Worm (Caenorhabditis elegans) whole organism, L1 larva: ENCODE measurements around the gene D1046.18.

Source experiments
- alr-1 ChIP-seq: fragments of 200-800 bp; sonication (Bioruptor generic); optimal IDR thresholded peaks from 2 replicates; lab custom pipeline; 2018; ENCODE audit warnings: borderline replicate concordance, mild to moderate bottlenecking, missing genetic modification characterization, missing compliant biosample characterization
- ama-1 ChIP-seq: fragments of 150-350 bp; optimal IDR thresholded peaks from 2 replicates; lab custom pipeline; 2014
- lin-35 ChIP-seq, 2 experiments: fragments of 150-350 bp; optimal IDR thresholded peaks; 2 replicates each; lab custom pipeline; 2014; ENCODE audit warnings: missing biosample characterization in 2 of 2, missing genetic modification characterization in 2 of 2, missing genetic modification reagents in 2 of 2
- mdl-1 ChIP-seq, 2 experiments: fragments of 150-350 bp; optimal IDR thresholded peaks; 2 replicates each; lab custom pipeline; 2014 to 2017; ENCODE audit warnings: missing biosample characterization in 2 of 2, missing genetic modification characterization in 2 of 2, inconsistent platforms in 1 of 2
- nhr-11 ChIP-seq: fragments of 150-350 bp; optimal IDR thresholded peaks from 2 replicates; lab custom pipeline; 2014; ENCODE audit warnings: missing biosample characterization, missing genetic modification characterization
- nhr-76 ChIP-seq: sonication (generic microtip); optimal IDR thresholded peaks from 2 replicates; lab custom pipeline; 2017; ENCODE audit warnings: missing biosample characterization, missing genetic modification characterization
- nhr-77 ChIP-seq: fragments of 150-350 bp; optimal IDR thresholded peaks from 2 replicates; lab custom pipeline; 2014; ENCODE audit warnings: missing biosample characterization, missing genetic modification characterization
- nhr-84 ChIP-seq: sonication (generic microtip); optimal IDR thresholded peaks from 2 replicates; lab custom pipeline; 2017; ENCODE audit warnings: missing biosample characterization, missing genetic modification characterization
- unc-130 ChIP-seq: fragments of 150-350 bp; optimal IDR thresholded peaks from 2 replicates; lab custom pipeline; 2017; ENCODE audit warnings: missing biosample characterization, missing genetic modification characterization, inconsistent platforms
- ztf-4 ChIP-seq: fragments of 150-350 bp; optimal IDR thresholded peaks from 2 replicates; lab custom pipeline; 2014; ENCODE audit warnings: missing biosample characterization, missing genetic modification characterization

DNA sequence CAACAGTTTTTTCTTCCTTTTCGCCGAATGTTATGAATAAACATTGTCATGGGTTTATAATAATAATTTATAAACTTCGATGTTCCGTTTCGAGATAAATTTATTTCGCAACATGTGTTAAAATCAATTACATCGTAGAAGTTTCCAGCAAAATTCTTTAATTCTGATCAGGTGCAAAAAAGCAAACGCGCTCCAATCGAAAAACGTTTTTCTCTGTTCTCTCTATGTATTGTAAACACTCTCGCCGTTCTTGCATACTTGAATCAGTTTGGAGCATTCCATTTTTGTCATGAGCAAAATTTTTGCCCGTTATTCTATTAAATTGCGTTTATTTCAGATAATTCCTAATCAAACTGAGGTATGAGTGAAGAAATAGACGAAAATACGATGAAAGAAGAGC is 36.3 kb upstream of the D1046.18 start, which contains the start of gene rad-54.L2:
- TF ChIP-seq lin-35 (GFP tag; optimal IDR thresholded peaks at IDR 0.05; lab: Kevin White, UChicago) (peak; percentile 58 to 80), nhr-76 (no peak), ama-1 (lab: Kevin White, UChicago) (no peak), mdl-1 (tag; optimal IDR thresholded peaks at IDR 0.05; lab: Kevin White, UChicago) (peak in 1 of 2 experiments; percentile 22), alr-1 (tag; lab: Kevin White, UChicago) (no peak), nhr-77 (peak; percentile 10), ztf-4 (tag; lab: Kevin White, UChicago) (no peak), unc-130 (tag; lab: Kevin White, UChicago) (no peak), nhr-84 (tag; lab: Kevin White, UChicago) (no peak), nhr-11 (tag; lab: Kevin White, UChicago) (no peak)
